Worm (Caenorhabditis elegans) whole organism, L4 larva: ENCODE data around the gene Y82E9BL.1.

Experiments used
- F10B5.3 ChIP-seq: sonication (generic microtip); optimal IDR thresholded peaks from 2 replicates; lab custom pipeline; 2016; ENCODE audit warnings: mild to moderate bottlenecking, missing genetic modification characterization, missing compliant biosample characterization
- F37D6.2 ChIP-seq: sonication (generic microtip); optimal IDR thresholded peaks from 2 replicates; lab custom pipeline; 2016; ENCODE audit warnings: mild to moderate bottlenecking, missing genetic modification characterization, missing compliant biosample characterization
- F44E2.7 ChIP-seq: fragments of 200-800 bp; sonication (Bioruptor generic); IDR thresholded peaks from 2 replicates; pipeline ENCODE4 v2.1.2; 2022; ENCODE audit warnings: missing genetic modification characterization, missing compliant biosample characterization
- T20F7.1 ChIP-seq: fragments of 200-800 bp; sonication (Bioruptor generic); optimal IDR thresholded peaks from 2 replicates; lab custom pipeline; 2018; ENCODE audit warnings: mild to moderate bottlenecking, missing genetic modification characterization, missing compliant biosample characterization
- Y75B8A.6 ChIP-seq: fragments of 200-800 bp; sonication (Bioruptor generic); IDR thresholded peaks from 2 replicates; pipeline ENCODE4 v1.3.6; 2022; ENCODE audit warnings: missing genetic modification reagents, missing genetic modification characterization, missing compliant biosample characterization
- aly-2 ChIP-seq: sonication (generic microtip); optimal IDR thresholded peaks from 2 replicates; lab custom pipeline; 2018; ENCODE audit warnings: missing biosample characterization, missing genetic modification characterization
- attf-4 ChIP-seq: sonication (generic microtip); optimal IDR thresholded peaks from 3 replicates; lab custom pipeline; 2017; ENCODE audit warnings: missing biosample characterization, missing genetic modification characterization
- ceh-62 ChIP-seq: sonication (generic microtip); optimal IDR thresholded peaks from 2 replicates; lab custom pipeline; 2017; ENCODE audit warnings: missing biosample characterization, missing genetic modification characterization
- ces-1 ChIP-seq: fragments of 150-350 bp; sonication (generic microtip); optimal IDR thresholded peaks from 4 replicates; lab custom pipeline; 2014; ENCODE audit warnings: missing biosample characterization, missing genetic modification reagents, missing genetic modification characterization
- cey-2 ChIP-seq: sonication (generic microtip); optimal IDR thresholded peaks from 3 replicates; lab custom pipeline; 2017; ENCODE audit warnings: missing genetic modification characterization, mild to moderate bottlenecking, missing compliant biosample characterization, antibody characterized with exemption, borderline replicate concordance; ENCODE audit not compliant: insufficient read depth
- daf-16 ChIP-seq, 3 experiments: sonication (generic microtip); optimal IDR thresholded peaks; 2 replicates each; lab custom pipeline; 2016 to 2017; ENCODE audit warnings: missing genetic modification characterization in 3 of 3, missing genetic modification reagents in 3 of 3, mild to moderate bottlenecking in 2 of 3, missing compliant biosample characterization in 2 of 3, missing biosample characterization in 1 of 3, moderate library complexity in 1 of 3
- daf-8 ChIP-seq: fragments of 200-800 bp; sonication (Bioruptor generic); IDR thresholded peaks from 2 replicates; pipeline ENCODE4 v1.3.6; 2022; ENCODE audit warnings: missing genetic modification characterization, missing compliant biosample characterization
- dmd-6 ChIP-seq: fragments of 200-800 bp; sonication (Bioruptor generic); IDR thresholded peaks from 2 replicates; pipeline ENCODE4 v1.3.6; 2022; ENCODE audit warnings: missing genetic modification reagents, missing genetic modification characterization, missing compliant biosample characterization
- dpl-1 ChIP-seq: fragments of 150-350 bp; optimal IDR thresholded peaks from 2 replicates; lab custom pipeline; 2014; ENCODE audit warnings: missing biosample characterization, missing genetic modification reagents, missing genetic modification characterization
- duxl-1 ChIP-seq: sonication (generic microtip); optimal IDR thresholded peaks from 2 replicates; lab custom pipeline; 2016; ENCODE audit warnings: mild to moderate bottlenecking, missing genetic modification characterization, moderate library complexity, missing compliant biosample characterization; ENCODE audit not compliant: poor library complexity
- dve-1 ChIP-seq: sonication (generic microtip); optimal IDR thresholded peaks from 2 replicates; lab custom pipeline; 2017; ENCODE audit warnings: antibody characterized with exemption, mild to moderate bottlenecking, missing genetic modification characterization, missing compliant biosample characterization; ENCODE audit not compliant: insufficient read depth
- fkh-10 ChIP-seq: fragments of 150-350 bp; optimal IDR thresholded peaks from 2 replicates; lab custom pipeline; 2014; ENCODE audit warnings: missing biosample characterization, missing genetic modification reagents, missing genetic modification characterization
- hlh-11 ChIP-seq: fragments of 200-800 bp; sonication (Bioruptor generic); optimal IDR thresholded peaks from 2 replicates; lab custom pipeline; 2018; ENCODE audit warnings: mild to moderate bottlenecking, missing genetic modification characterization, missing compliant biosample characterization
- jun-1 ChIP-seq: fragments of 150-350 bp; optimal IDR thresholded peaks from 2 replicates; lab custom pipeline; 2014; ENCODE audit warnings: missing biosample characterization, missing genetic modification reagents, missing genetic modification characterization
- lim-7 ChIP-seq: fragments of 200-800 bp; sonication (Bioruptor generic); IDR thresholded peaks from 2 replicates; pipeline ENCODE4 v1.3.6; 2022; ENCODE audit warnings: missing genetic modification characterization, missing compliant biosample characterization
- lin-13 ChIP-seq: fragments of 150-350 bp; optimal IDR thresholded peaks from 2 replicates; lab custom pipeline; 2014; ENCODE audit warnings: missing biosample characterization, missing genetic modification reagents, missing genetic modification characterization
- lin-29 ChIP-seq: fragments of 200-800 bp; sonication (Bioruptor generic); IDR thresholded peaks from 2 replicates; pipeline ENCODE4 v1.3.6; 2022; ENCODE audit warnings: missing genetic modification reagents, missing genetic modification characterization, missing compliant biosample characterization
- lin-38 ChIP-seq: fragments of 200-800 bp; sonication (Bioruptor generic); IDR thresholded peaks from 2 replicates; pipeline ENCODE4 v1.3.6; 2022; ENCODE audit warnings: missing genetic modification reagents, missing genetic modification characterization, missing compliant biosample characterization
- lin-39 ChIP-seq: fragments of 150-350 bp; optimal IDR thresholded peaks from 2 replicates; lab custom pipeline; 2014; ENCODE audit warnings: missing biosample characterization, missing genetic modification reagents, missing genetic modification characterization
- lir-3 ChIP-seq: sonication (generic microtip); optimal IDR thresholded peaks from 2 replicates; lab custom pipeline; 2016; ENCODE audit warnings: mild to moderate bottlenecking, missing genetic modification characterization, missing compliant biosample characterization
- lsy-2 ChIP-seq, 2 experiments: fragments of 150-350 bp in 1 of 2; sonication (generic microtip) in 1 of 2; optimal IDR thresholded peaks; 2 replicates each; lab custom pipeline; 2014 to 2017; ENCODE audit warnings: missing biosample characterization in 2 of 2, missing genetic modification characterization in 2 of 2
- nhr-102 ChIP-seq: sonication (generic microtip); optimal IDR thresholded peaks from 2 replicates; lab custom pipeline; 2016; ENCODE audit warnings: mild to moderate bottlenecking, missing genetic modification characterization, moderate library complexity, missing compliant biosample characterization
- nhr-28 ChIP-seq: fragments of 150-350 bp; optimal IDR thresholded peaks from 2 replicates; lab custom pipeline; 2014; ENCODE audit warnings: missing biosample characterization, missing genetic modification characterization
- nhr-48 ChIP-seq: sonication (generic microtip); optimal IDR thresholded peaks from 2 replicates; lab custom pipeline; 2016; ENCODE audit warnings: mild to moderate bottlenecking, missing genetic modification characterization, missing compliant biosample characterization
- nhr-77 ChIP-seq: fragments of 150-350 bp; optimal IDR thresholded peaks from 2 replicates; lab custom pipeline; 2014; ENCODE audit warnings: missing biosample characterization, missing genetic modification characterization
- php-3 ChIP-seq: fragments of 200-800 bp; sonication (Bioruptor generic); IDR thresholded peaks from 2 replicates; pipeline ENCODE4 v1.3.6; 2022; ENCODE audit warnings: missing genetic modification reagents, missing genetic modification characterization, missing compliant biosample characterization
- pqm-1 ChIP-seq: sonication (generic microtip); optimal IDR thresholded peaks from 2 replicates; lab custom pipeline; 2017; ENCODE audit warnings: missing biosample characterization, missing genetic modification characterization
- set-16 ChIP-seq: fragments of 200-800 bp; sonication (Bioruptor generic); IDR thresholded peaks from 2 replicates; pipeline ENCODE4 v1.3.6; 2022; ENCODE audit warnings: missing genetic modification reagents, missing genetic modification characterization, missing compliant biosample characterization
- unc-39 ChIP-seq: sonication (generic microtip); optimal IDR thresholded peaks from 2 replicates; lab custom pipeline; 2017; ENCODE audit warnings: missing biosample characterization, missing genetic modification characterization
- zfp-2 ChIP-seq: sonication (generic microtip); optimal IDR thresholded peaks from 2 replicates; lab custom pipeline; 2016; ENCODE audit warnings: mild to moderate bottlenecking, missing genetic modification characterization, missing compliant biosample characterization
- zfp-3 ChIP-seq: fragments of 200-800 bp; sonication (Bioruptor generic); conservative IDR thresholded peaks from 2 replicates; pipeline ENCODE4 v1.3.6; 2022; ENCODE audit warnings: missing genetic modification reagents, missing genetic modification characterization, missing compliant biosample characterization
- zip-11 ChIP-seq: fragments of 200-800 bp; sonication (Bioruptor generic); IDR thresholded peaks from 2 replicates; pipeline ENCODE4 v1.3.6; 2022; ENCODE audit warnings: missing genetic modification characterization, missing compliant biosample characterization

The Y82E9BL.1 gene

DNA sequence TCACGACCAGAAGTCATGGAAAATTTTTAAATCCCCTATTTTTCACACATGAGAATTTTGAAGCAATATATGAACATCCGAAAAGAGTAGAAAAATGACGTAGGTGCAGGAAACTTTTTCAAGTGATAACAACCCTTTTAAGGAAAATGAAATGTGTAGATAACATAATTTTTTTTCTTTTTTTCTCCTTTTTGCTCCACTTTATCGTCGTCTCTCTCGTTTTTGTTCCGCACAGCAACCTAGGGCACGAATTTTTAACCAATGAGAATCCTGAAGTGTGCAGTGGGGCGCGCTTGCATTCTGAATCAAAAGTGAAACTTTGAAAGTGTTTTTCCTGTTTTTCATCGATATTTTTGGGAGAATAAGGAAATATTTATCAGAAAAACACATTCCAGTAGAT, 37.5 kb upstream of the Y82E9BL.1 start (continued):
- TF ChIP-seq dve-1 (tag; lab: Kevin White, UChicago) (peak; percentile 63), F37D6.2 (no peak), php-3 (GFP tag; lab: Robert Waterston, UW) (peak; percentile 18; the same call in 1 of the 2 replicates), cey-2 (tag; lab: Kevin White, UChicago) (no peak), fkh-10 (GFP tag; lab: Kevin White, UChicago) (no peak), lin-29 (GFP tag; lab: Robert Waterston, UW) (no peak), zfp-3 (no peak), attf-4 (tag; lab: Kevin White, UChicago) (no peak), T20F7.1 (peak; percentile 4), pqm-1 (tag; lab: Kevin White, UChicago) (peak; percentile 84), daf-16 (GFP tag; optimal IDR thresholded peaks at IDR 0.05; lab: Kevin White, UChicago) (no peak), daf-16 (tag; optimal IDR thresholded peaks at IDR 0.05; lab: Kevin White, UChicago) (peak; percentile 58), lin-38 (peak; percentile 85), lsy-2 (tag; optimal IDR thresholded peaks at IDR 0.05; lab: Kevin White, UChicago) (no peak), lim-7 (GFP tag; lab: Robert Waterston, UW) (no peak), Y75B8A.6 (GFP tag; lab: Robert Waterston, UW) (no peak), F44E2.7 (no peak), zip-11 (GFP tag; lab: Robert Waterston, UW) (no peak), unc-39 (tag; lab: Kevin White, UChicago) (no peak), duxl-1 (tag; lab: Kevin White, UChicago) (no peak), lin-13 (no peak), aly-2 (tag; lab: Kevin White, UChicago) (no peak), nhr-48 (tag; lab: Kevin White, UChicago) (peak; percentile 7)

DNA sequence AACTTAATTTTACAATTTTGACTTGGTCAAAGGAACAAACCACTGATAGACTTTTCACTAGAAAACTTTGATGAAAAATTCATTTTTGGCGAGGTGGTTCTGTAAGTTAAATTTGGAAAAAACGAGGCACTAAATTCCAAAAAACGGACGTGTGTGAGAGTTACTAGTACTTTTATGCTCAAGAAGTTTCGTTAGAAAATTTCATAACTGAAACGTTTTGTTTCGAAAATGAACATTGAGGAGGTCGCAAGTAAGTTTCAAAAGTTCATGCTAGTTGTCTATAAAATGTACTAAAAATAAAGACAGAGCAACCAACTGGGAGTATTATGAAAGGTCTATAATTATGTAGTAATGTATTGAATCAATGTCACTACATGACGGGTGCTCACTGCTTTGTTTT, 36.5 kb upstream of the Y82E9BL.1 start, which contains the start of gene pals-17:
Gene pals-17 (minus strand): TSS at position 101 of the 400 bp plus-strand sequence.
- TF ChIP-seq ces-1 (GFP tag; lab: Kevin White, UChicago) (no peak), jun-1 (tag; lab: Kevin White, UChicago) (no peak), F10B5.3 (no peak), lim-7 (GFP tag; lab: Robert Waterston, UW) (no peak), zfp-2 (no peak)

- TF ChIP-seq set-16 (GFP tag; lab: Robert Waterston, UW) (no peak), hlh-11 (tag; lab: Kevin White, UChicago) (peak; percentile 59), daf-8 (no peak), dpl-1 (GFP tag; lab: Kevin White, UChicago) (no peak), lin-39 (tag; lab: Kevin White, UChicago) (no peak), ceh-62 (tag; lab: Kevin White, UChicago) (no peak), nhr-28 (tag; lab: Kevin White, UChicago) (peak; percentile 83), php-3 (GFP tag; lab: Robert Waterston, UW) (peak; percentile 37; the same call in 1 of the 2 replicates), dve-1 (tag; lab: Kevin White, UChicago) (peak; percentile 71), nhr-102 (tag; lab: Kevin White, UChicago) (no peak), daf-16 (GFP tag; optimal IDR thresholded peaks at IDR 0.05; lab: Kevin White, UChicago) (no peak), daf-16 (tag; optimal IDR thresholded peaks at IDR 0.05; lab: Kevin White, UChicago) (peak; percentile 61), T20F7.1 (peak; percentile 1), nhr-77 (tag; lab: Kevin White, UChicago) (peak; percentile 57), dmd-6 (GFP tag; lab: Robert Waterston, UW) (peak; percentile 75), pqm-1 (tag; lab: Kevin White, UChicago) (peak; percentile 94), lsy-2 (tag; optimal IDR thresholded peaks at IDR 0.05; lab: Kevin White, UChicago) (peak in 1 of 2 experiments; percentile 22), lir-3 (tag; lab: Kevin White, UChicago) (no peak)
Measured at ce11 chrIII:1389988-1390387, 34.8 kb upstream of the Y82E9BL.1 start.
